Fruit fly (Drosophila melanogaster) whole organism, embryonic: Measurements from ENCODE around the gene Leash.

Experiments
- Aef1 ChIP-seq: fragments of 200-800 bp; sonication (Bioruptor generic); IDR thresholded peaks from 3 replicates; pipeline ENCODE4 v1.3.6; 2022; ENCODE audit warnings: missing biosample characterization, missing genetic modification characterization
- CG11085 ChIP-seq: fragments of 200-800 bp; sonication (Bioruptor generic); IDR thresholded peaks from 2 replicates; pipeline ENCODE4 v1.3.6; 2022; ENCODE audit warnings: missing biosample characterization, missing genetic modification characterization
- CG11695 ChIP-seq: fragments of 200-800 bp; sonication (Bioruptor generic); IDR thresholded peaks from 3 replicates; pipeline ENCODE4 v1.3.6; 2022; ENCODE audit warnings: missing biosample characterization, missing genetic modification characterization
- CG1233 ChIP-seq: fragments of 200-800 bp; sonication (Bioruptor generic); optimal IDR thresholded peaks from 4 replicates; lab custom pipeline; 2018; ENCODE audit warnings: missing biosample characterization, mild to moderate bottlenecking, missing genetic modification characterization
- CG14441 ChIP-seq: fragments of 200-800 bp; sonication (Bioruptor generic); IDR thresholded peaks from 2 replicates; pipeline ENCODE4 v1.3.6; 2022; ENCODE audit warnings: missing biosample characterization, missing genetic modification characterization
- CG14965 ChIP-seq: fragments of 200-800 bp; sonication (Bioruptor generic); optimal IDR thresholded peaks from 2 replicates; lab custom pipeline; 2016; ENCODE audit warnings: missing biosample characterization, missing genetic modification characterization, borderline replicate concordance
- CG15514 ChIP-seq: fragments of 200-800 bp; sonication (Bioruptor generic); optimal IDR thresholded peaks from 3 replicates; lab custom pipeline; 2017; ENCODE audit warnings: missing biosample characterization, missing genetic modification characterization, mild to moderate bottlenecking, moderate library complexity, missing genetic modification reagents
- CG16813 ChIP-seq: fragments of 200-800 bp; sonication (Bioruptor generic); IDR thresholded peaks from 3 replicates; pipeline ENCODE4 v1.3.6; 2022; ENCODE audit warnings: missing biosample characterization, missing genetic modification characterization; ENCODE audit not compliant: partially characterized antibody
- CG17359 ChIP-seq: fragments of 200-800 bp; sonication (Bioruptor generic); optimal IDR thresholded peaks from 3 replicates; lab custom pipeline; 2018; ENCODE audit warnings: missing biosample characterization, mild to moderate bottlenecking, missing genetic modification characterization, moderate library complexity
- CG18011 ChIP-seq: fragments of 200-800 bp; sonication (Bioruptor generic); optimal IDR thresholded peaks from 2 replicates; lab custom pipeline; 2017; ENCODE audit warnings: missing biosample characterization, missing genetic modification characterization, mild to moderate bottlenecking, moderate library complexity, missing genotype
- CG18262 ChIP-seq: fragments of 200-800 bp; optimal IDR thresholded peaks from 3 replicates; lab custom pipeline; 2019; ENCODE audit warnings: missing biosample characterization, mild to moderate bottlenecking, missing genetic modification characterization, moderate library complexity
- CG2199 ChIP-seq: fragments of 200-800 bp; sonication (Bioruptor generic); IDR thresholded peaks from 3 replicates; pipeline ENCODE4 v1.3.6; 2022; ENCODE audit warnings: missing biosample characterization, missing genetic modification characterization
- CG2202 ChIP-seq: fragments of 200-800 bp; sonication (Bioruptor generic); optimal IDR thresholded peaks from 2 replicates; lab custom pipeline; 2018; ENCODE audit warnings: missing biosample characterization, mild to moderate bottlenecking, missing genetic modification characterization
- CG30403 ChIP-seq: fragments of 200-800 bp; sonication (Bioruptor generic); optimal IDR thresholded peaks from 3 replicates; lab custom pipeline; 2016; ENCODE audit warnings: missing biosample characterization, missing genetic modification characterization
- CG3065 ChIP-seq: fragments of 200-800 bp; sonication (Bioruptor generic); optimal IDR thresholded peaks from 2 replicates; lab custom pipeline; 2016; ENCODE audit warnings: missing biosample characterization, missing genetic modification characterization
- CG3407 ChIP-seq: fragments of 200-800 bp; sonication (Bioruptor generic); optimal IDR thresholded peaks from 2 replicates; lab custom pipeline; 2018; ENCODE audit warnings: missing biosample characterization, mild to moderate bottlenecking, missing genetic modification characterization
- CG3726 ChIP-seq: fragments of 200-800 bp; sonication (Bioruptor generic); IDR thresholded peaks from 3 replicates; pipeline ENCODE4, ENCODE4 v1.3.6; 2022; ENCODE audit warnings: missing biosample characterization, missing genetic modification characterization
- CG4424 ChIP-seq: fragments of 200-800 bp; sonication (Bioruptor generic); optimal IDR thresholded peaks from 3 replicates; lab custom pipeline; 2016; ENCODE audit warnings: missing biosample characterization, missing genetic modification characterization
- CG8944 ChIP-seq: fragments of 200-800 bp; sonication (Bioruptor generic); optimal IDR thresholded peaks from 3 replicates; lab custom pipeline; 2016; ENCODE audit warnings: missing biosample characterization, missing genetic modification characterization
- Dad ChIP-seq: fragments of 200-800 bp; sonication (Bioruptor generic); optimal IDR thresholded peaks from 3 replicates; lab custom pipeline; 2016; ENCODE audit warnings: missing biosample characterization, missing genetic modification characterization
- Doc3 ChIP-seq: fragments of 200-800 bp; sonication (Bioruptor generic); IDR thresholded peaks from 3 replicates; pipeline ENCODE4 v1.3.6; 2022; ENCODE audit warnings: missing biosample characterization, missing genetic modification characterization; ENCODE audit not compliant: partially characterized antibody
- Dp ChIP-seq: fragments of 200-800 bp; sonication (Bioruptor generic); optimal IDR thresholded peaks from 2 replicates; lab custom pipeline; 2018; ENCODE audit warnings: missing biosample characterization, mild to moderate bottlenecking, missing genetic modification characterization, moderate library complexity
- Max ChIP-seq: fragments of 200-800 bp; sonication (Bioruptor generic); optimal IDR thresholded peaks from 2 replicates; lab custom pipeline; 2016; ENCODE audit warnings: missing biosample characterization, mild to moderate bottlenecking, missing genetic modification characterization
- Mes4 ChIP-seq: fragments of 200-800 bp; sonication (Bioruptor generic); optimal IDR thresholded peaks from 2 replicates; lab custom pipeline; 2016; ENCODE audit warnings: missing biosample characterization, missing genetic modification characterization
- Optix ChIP-seq: fragments of 200-800 bp; sonication (Bioruptor generic); IDR thresholded peaks from 3 replicates; pipeline ENCODE4 v1.3.6; 2022; ENCODE audit warnings: missing biosample characterization, missing genetic modification characterization
- Poxn ChIP-seq: fragments of 200-800 bp; sonication (Bioruptor generic); IDR thresholded peaks from 2 replicates; pipeline ENCODE4 v1.3.6; 2022; ENCODE audit warnings: missing biosample characterization, missing genetic modification characterization
- Six4 ChIP-seq: fragments of 200-800 bp; sonication (Bioruptor generic); optimal IDR thresholded peaks from 2 replicates; lab custom pipeline; 2016; ENCODE audit warnings: missing biosample characterization, missing genetic modification characterization
- Sry-δ ChIP-seq: fragments of 200-800 bp; sonication (Bioruptor generic); optimal IDR thresholded peaks from 2 replicates; lab custom pipeline; 2016; ENCODE audit warnings: missing biosample characterization, missing genetic modification characterization
- Xrp1 ChIP-seq: fragments of 200-800 bp; sonication (Bioruptor generic); IDR thresholded peaks from 2 replicates; pipeline ENCODE4 v1.3.6; 2022; ENCODE audit warnings: missing biosample characterization, missing genetic modification characterization
- caup ChIP-seq: fragments of 200-800 bp; sonication (Bioruptor generic); optimal IDR thresholded peaks from 3 replicates; lab custom pipeline; 2017; ENCODE audit warnings: missing biosample characterization, mild to moderate bottlenecking, missing genetic modification characterization, moderate library complexity; ENCODE audit not compliant: severe bottlenecking
- croc ChIP-seq: fragments of 200-800 bp; sonication (Bioruptor generic); conservative IDR thresholded peaks from 3 replicates; pipeline ENCODE4 v1.3.6; 2022; ENCODE audit warnings: missing biosample characterization, missing genetic modification characterization
- crp ChIP-seq, 2 experiments: fragments of 200-800 bp; sonication (Bioruptor generic); optimal IDR thresholded peaks; 2 replicates in 1 of 2; 3 replicates in 1 of 2; lab custom pipeline; 2017; ENCODE audit warnings: missing biosample characterization in 2 of 2, missing genetic modification characterization in 2 of 2, mild to moderate bottlenecking in 1 of 2, moderate library complexity in 1 of 2
- danr ChIP-seq: fragments of 200-800 bp; sonication (Bioruptor generic); IDR thresholded peaks from 2 replicates; pipeline ENCODE4 v1.3.6; 2022; ENCODE audit warnings: missing biosample characterization, missing genetic modification characterization
- fd64A ChIP-seq: fragments of 200-800 bp; sonication (Bioruptor generic); optimal IDR thresholded peaks from 3 replicates; lab custom pipeline; 2018; ENCODE audit warnings: missing biosample characterization, mild to moderate bottlenecking, missing genetic modification characterization
- grau ChIP-seq: fragments of 200-800 bp; optimal IDR thresholded peaks from 3 replicates; lab custom pipeline; 2019; ENCODE audit warnings: missing biosample characterization, mild to moderate bottlenecking, missing genetic modification characterization, moderate library complexity
- inv ChIP-seq: fragments of 200-800 bp; sonication (Bioruptor generic); IDR thresholded peaks from 2 replicates; pipeline ENCODE4 v1.3.6; 2022; ENCODE audit warnings: missing biosample characterization, missing genetic modification characterization; ENCODE audit not compliant: partially characterized antibody
- knrl ChIP-seq: fragments of 200-800 bp; sonication (Bioruptor generic); IDR thresholded peaks from 3 replicates; pipeline ENCODE4 v1.3.6; 2022; ENCODE audit warnings: missing biosample characterization, missing genetic modification characterization; ENCODE audit not compliant: partially characterized antibody
- lilli ChIP-seq: fragments of 200-800 bp; sonication (Bioruptor generic); optimal IDR thresholded peaks from 3 replicates; lab custom pipeline; 2016; ENCODE audit warnings: missing biosample characterization, missing genetic modification characterization
- luna ChIP-seq: fragments of 200-800 bp; sonication (Bioruptor generic); optimal IDR thresholded peaks from 2 replicates; lab custom pipeline; 2016; ENCODE audit warnings: missing biosample characterization, missing genetic modification characterization
- maf-S ChIP-seq: fragments of 200-800 bp; sonication (Bioruptor generic); optimal IDR thresholded peaks from 2 replicates; lab custom pipeline; 2016; ENCODE audit warnings: missing biosample characterization, missing genetic modification characterization
- pfk ChIP-seq: fragments of 200-800 bp; sonication (Bioruptor generic); optimal IDR thresholded peaks from 2 replicates; lab custom pipeline; 2018; ENCODE audit warnings: missing biosample characterization, mild to moderate bottlenecking, missing genetic modification characterization, moderate library complexity
- psq ChIP-seq: fragments of 200-800 bp; sonication (Bioruptor generic); optimal IDR thresholded peaks from 2 replicates; lab custom pipeline; 2017; ENCODE audit warnings: missing biosample characterization, missing genetic modification characterization
- pzg ChIP-seq: fragments of 200-800 bp; sonication (Bioruptor generic); optimal IDR thresholded peaks from 3 replicates; lab custom pipeline; 2018; ENCODE audit warnings: missing biosample characterization, mild to moderate bottlenecking, missing genetic modification characterization, moderate library complexity
- seq ChIP-seq: fragments of 200-800 bp; sonication (Bioruptor generic); IDR thresholded peaks from 2 replicates; pipeline ENCODE4 v1.3.6; 2022; ENCODE audit warnings: missing biosample characterization, missing genetic modification characterization
- sqz ChIP-seq: fragments of 200-800 bp; sonication (Bioruptor generic); optimal IDR thresholded peaks from 3 replicates; lab custom pipeline; 2018; ENCODE audit warnings: missing biosample characterization, mild to moderate bottlenecking, missing genetic modification characterization
- tio ChIP-seq: fragments of 200-800 bp; sonication (Bioruptor generic); optimal IDR thresholded peaks from 2 replicates; lab custom pipeline; 2017; ENCODE audit warnings: missing biosample characterization, missing genetic modification characterization, inconsistent platforms
- tll ChIP-seq, 2 experiments: fragments of 200-800 bp in 1 of 2; fragments of >200 bp in 1 of 2; sonication (Bioruptor generic) in 1 of 2; optimal IDR thresholded peaks; 2 replicates each; lab custom pipeline; 2017 to 2019; ENCODE audit warnings: missing biosample characterization in 2 of 2, missing genetic modification characterization in 2 of 2, mild to moderate bottlenecking in 1 of 2, moderate library complexity in 1 of 2

The Leash gene

DNA sequence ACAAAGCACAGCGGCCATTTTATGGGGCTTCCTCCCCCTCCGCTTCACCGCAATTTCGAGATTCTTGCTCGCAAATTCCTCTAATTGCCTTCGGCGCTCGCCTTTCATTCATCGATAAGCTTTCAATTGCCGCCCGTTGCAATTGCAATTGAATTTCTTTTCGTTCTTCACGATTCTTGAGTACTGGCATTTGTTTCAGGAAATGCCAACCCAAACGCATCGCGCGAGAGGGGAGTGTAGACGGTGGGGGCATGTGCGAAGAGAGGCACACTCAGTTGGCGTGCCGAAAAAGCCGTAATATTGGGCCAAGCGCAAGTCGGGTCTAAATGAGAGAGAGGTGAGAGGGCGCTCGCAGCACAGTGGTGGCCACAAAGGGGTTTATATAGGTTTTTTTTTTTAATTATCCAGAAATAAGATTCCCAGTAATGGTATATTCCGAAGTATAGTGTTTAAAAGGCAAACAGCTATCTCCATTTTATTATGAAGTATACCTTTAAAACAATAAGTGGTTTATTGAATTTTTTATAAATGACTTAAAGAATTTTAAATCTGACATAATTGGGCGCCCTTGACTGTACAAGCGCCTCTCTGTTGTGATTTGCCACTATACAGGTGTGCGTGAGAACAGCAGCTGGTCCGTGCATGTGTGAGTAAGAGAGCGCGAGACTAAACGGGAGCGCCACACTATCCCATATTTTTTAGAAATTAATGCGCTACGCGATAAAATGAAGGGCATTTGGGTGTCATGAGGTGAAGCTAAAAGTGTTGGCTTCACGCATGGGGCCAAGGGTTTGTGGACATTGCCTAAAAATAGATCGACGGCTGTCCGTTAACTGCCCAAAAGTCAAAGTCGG lies 1.3 kb downstream of the Leash start (continued):
- TF ChIP-seq CG16813 (GFP tag; lab: Robert Waterston, UW) (no peak), CG2202 (peak; percentile 62), Doc3 (GFP tag; lab: Robert Waterston, UW) (no peak), Dp (GFP tag; lab: Kevin White, UChicago) (no peak), Dad (GFP tag; lab: Kevin White, UChicago) (peak; percentile 77), CG8944 (peak; percentile 79), CG30403 (GFP tag; lab: Kevin White, UChicago) (peak; percentile 94), Optix (GFP tag; lab: Robert Waterston, UW) (peak; percentile 58; the same call in 1 of the 3 replicates), psq (peak; percentile 62), knrl (peak; percentile 29; the same call in 1 of the 3 replicates), CG1233 (GFP tag; lab: Kevin White, UChicago) (peak; percentile 76), maf-S (peak; percentile 82), pfk (no peak), CG17359 (peak; percentile 88), CG14965 (no peak), CG18011 (GFP tag; lab: Kevin White, UChicago) (peak; percentile 74), CG3726 (GFP tag; lab: Robert Waterston, UW) (peak; percentile 66; the same call in 2 of the 3 replicates), croc (GFP tag; lab: Robert Waterston, UW) (peak; percentile 80), CG11695 (GFP tag; lab: Robert Waterston, UW) (peak; percentile 85), Max (peak; percentile 81), sqz (GFP tag; lab: Kevin White, UChicago) (peak; percentile 91), Aef1 (peak; percentile 83), CG4424 (peak; percentile 88), caup (peak; percentile 90), luna (GFP tag; lab: Kevin White, UChicago) (peak; percentile 33), CG14441 (GFP tag; lab: Robert Waterston, UW) (peak; percentile 81), pzg (GFP tag; lab: Kevin White, UChicago) (no peak), tll (GFP tag; optimal IDR thresholded peaks at IDR 0.05; lab: Kevin White, UChicago) (no peak), CG11085 (GFP tag; lab: Robert Waterston, UW) (peak; percentile 79; the same call in 1 of the 2 replicates), danr (GFP tag; lab: Robert Waterston, UW) (peak; percentile 81), CG15514 (peak; percentile 71), CG18262 (tag; lab: Kevin White, UChicago) (peak; percentile 85), seq (GFP tag; lab: Robert Waterston, UW) (peak; percentile 85), fd64A (no peak), crp (GFP tag; optimal IDR thresholded peaks at IDR 0.05; lab: Kevin White, UChicago) (peak in 1 of 2 experiments; percentile 66), Six4 (GFP tag; lab: Kevin White, UChicago) (peak; percentile 70), CG2199 (GFP tag; lab: Robert Waterston, UW) (peak; percentile 29; the same call in 1 of the 3 replicates), Sry-δ (peak; percentile 40), CG3407 (GFP tag; lab: Kevin White, UChicago) (peak; percentile 79), Poxn (GFP tag; lab: Robert Waterston, UW) (peak; percentile 64), grau (tag; lab: Kevin White, UChicago) (peak; percentile 86), CG3065 (GFP tag; lab: Kevin White, UChicago) (no peak), inv (GFP tag; lab: Robert Waterston, UW) (no peak; the same call in 1 of the 2 replicates), tio (GFP tag; lab: Kevin White, UChicago) (peak; percentile 85), Xrp1 (GFP tag; lab: Robert Waterston, UW) (peak; percentile 91), Mes4 (GFP tag; lab: Kevin White, UChicago) (peak; percentile 82), lilli (peak; percentile 94)
